Fruit fly (Drosophila melanogaster): ENCODE results near the gene CG34269.

The CG34269 gene

DNA sequence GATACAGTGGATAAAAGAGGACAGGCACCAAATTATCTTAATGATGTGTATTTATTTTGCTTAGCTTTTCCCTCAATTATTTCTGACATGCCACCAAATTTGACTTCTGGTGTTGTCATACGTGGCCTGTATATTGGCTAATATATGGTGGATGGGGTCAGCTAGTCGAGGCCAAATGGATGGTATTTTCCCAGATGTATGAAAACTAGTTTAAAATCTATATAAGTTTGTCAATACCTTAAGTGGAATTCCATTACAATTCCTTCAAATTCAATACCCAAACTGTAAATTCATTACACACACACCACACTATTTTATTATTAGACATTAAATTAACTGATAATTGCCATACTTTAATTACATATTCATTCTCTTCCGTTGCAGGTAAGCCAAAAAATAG lies 23.7 kb downstream of the CG34269 start:
- TF ChIP-seq EcR (GFP tag; optimal IDR thresholded peaks at IDR 0.05) (no peak), pan (optimal IDR thresholded peaks at IDR 0.05) (no peak), Dll (optimal IDR thresholded peaks at IDR 0.05) (no peak), usp (GFP tag; optimal IDR thresholded peaks at IDR 0.05) (no peak), CG8478 (optimal IDR thresholded peaks at IDR 0.05) (no peak), psq (optimal IDR thresholded peaks at IDR 0.05) (no peak)

DNA sequence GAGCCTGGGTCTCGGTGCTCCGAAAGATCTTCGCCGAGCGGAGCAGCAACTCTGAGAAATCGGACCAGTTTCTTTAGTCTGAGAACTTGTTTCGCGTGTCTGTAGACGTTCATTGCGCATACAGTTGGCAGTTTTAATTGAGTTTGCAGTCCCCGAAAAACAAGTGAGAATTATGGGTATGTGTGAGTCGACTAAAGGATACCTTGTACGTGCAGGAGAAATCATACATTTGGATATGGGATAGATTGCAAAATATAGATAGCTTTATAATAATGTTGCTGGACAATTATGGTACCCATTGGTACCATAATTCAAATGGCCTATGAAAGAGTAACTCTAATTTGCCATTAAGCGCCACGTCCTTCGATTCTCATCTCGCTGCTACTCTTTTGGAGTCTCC lies 24.3 kb downstream of the CG34269 start:
- TF ChIP-seq CG8478 (optimal IDR thresholded peaks at IDR 0.05) (no peak), pan (optimal IDR thresholded peaks at IDR 0.05) (peak; percentile 91), usp (GFP tag; optimal IDR thresholded peaks at IDR 0.05) (no peak), psq (optimal IDR thresholded peaks at IDR 0.05) (no peak), Dll (optimal IDR thresholded peaks at IDR 0.05) (no peak)

DNA sequence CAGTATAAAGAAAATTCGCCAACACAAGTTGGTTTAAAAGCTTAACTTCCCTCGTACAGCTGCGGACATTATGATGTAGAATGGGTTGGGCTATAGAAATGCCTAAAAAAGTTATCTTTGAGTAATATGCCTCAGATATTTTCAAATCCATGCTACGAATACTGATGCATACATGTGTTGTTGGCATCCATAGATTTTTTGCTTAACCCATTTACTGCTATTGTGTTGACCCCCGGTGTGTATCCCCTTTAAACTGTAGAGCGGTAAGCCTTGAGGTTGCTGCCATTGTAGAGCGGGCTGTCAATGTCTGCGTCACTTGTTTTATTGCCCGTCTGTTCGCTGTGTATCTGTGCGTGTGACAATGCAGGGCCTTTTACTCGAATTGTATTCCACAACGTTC lies 24.8 kb downstream of the CG34269 start:
- TF ChIP-seq EcR (GFP tag; optimal IDR thresholded peaks at IDR 0.05) = no peak
- no peak for TF ChIP-seq CG8478 (optimal IDR thresholded peaks at IDR 0.05)
- TF ChIP-seq Dll (optimal IDR thresholded peaks at IDR 0.05) = no peak
- TF ChIP-seq psq (optimal IDR thresholded peaks at IDR 0.05) = no peak
- no peak for TF ChIP-seq pan (optimal IDR thresholded peaks at IDR 0.05)
- TF ChIP-seq usp (GFP tag; optimal IDR thresholded peaks at IDR 0.05) = no peak

DNA sequence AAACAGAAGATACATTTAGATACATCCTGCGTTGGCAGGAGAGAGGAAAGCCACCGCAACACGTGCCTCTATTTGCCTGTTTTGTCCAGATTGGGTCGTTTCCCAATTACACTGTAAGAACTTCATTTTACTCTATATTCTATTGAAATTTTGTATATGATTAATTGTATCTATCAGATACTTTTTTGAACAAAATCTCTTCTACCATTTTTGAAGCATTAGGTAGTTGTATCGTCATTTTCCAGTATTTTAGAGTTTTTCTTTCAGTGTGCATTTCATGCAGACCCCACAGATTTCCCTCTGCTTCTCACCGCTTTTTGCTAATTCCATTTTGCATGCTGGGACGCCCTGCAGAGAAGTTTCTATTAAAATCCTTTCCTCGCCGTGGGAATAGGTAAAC lies 26.4 kb downstream of the CG34269 start:
- TF ChIP-seq pan (optimal IDR thresholded peaks at IDR 0.05) = no peak
- no peak for TF ChIP-seq usp (GFP tag; optimal IDR thresholded peaks at IDR 0.05)
- no peak for TF ChIP-seq psq (optimal IDR thresholded peaks at IDR 0.05)
- no peak for TF ChIP-seq CG8478 (optimal IDR thresholded peaks at IDR 0.05)
- no peak for TF ChIP-seq EcR (GFP tag; optimal IDR thresholded peaks at IDR 0.05)
- TF ChIP-seq Dll (optimal IDR thresholded peaks at IDR 0.05) = no peak

DNA sequence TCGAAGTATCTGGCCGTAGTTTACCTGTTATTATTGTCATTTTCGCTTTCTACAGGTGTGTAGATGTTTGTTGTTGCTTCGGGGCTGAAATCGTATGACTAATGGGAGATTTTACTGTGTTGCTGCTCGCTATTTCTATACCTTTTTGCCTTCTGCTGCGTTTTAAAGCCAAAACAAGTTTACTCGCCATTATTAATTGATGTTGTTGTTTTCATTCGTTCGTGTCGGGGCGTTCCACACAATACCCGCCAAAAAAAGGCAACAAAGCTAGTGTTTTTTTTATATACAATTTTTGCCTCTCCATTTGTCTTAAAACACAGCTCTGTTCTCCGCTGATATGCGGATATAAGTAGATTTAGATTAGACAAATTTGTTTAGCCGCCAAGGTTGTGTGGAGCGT lies 27.2 kb downstream of the CG34269 start:
- TF ChIP-seq usp (GFP tag; optimal IDR thresholded peaks at IDR 0.05) (no peak), EcR (GFP tag; optimal IDR thresholded peaks at IDR 0.05) (no peak), CG8478 (optimal IDR thresholded peaks at IDR 0.05) (no peak), pan (optimal IDR thresholded peaks at IDR 0.05) (no peak)

DNA sequence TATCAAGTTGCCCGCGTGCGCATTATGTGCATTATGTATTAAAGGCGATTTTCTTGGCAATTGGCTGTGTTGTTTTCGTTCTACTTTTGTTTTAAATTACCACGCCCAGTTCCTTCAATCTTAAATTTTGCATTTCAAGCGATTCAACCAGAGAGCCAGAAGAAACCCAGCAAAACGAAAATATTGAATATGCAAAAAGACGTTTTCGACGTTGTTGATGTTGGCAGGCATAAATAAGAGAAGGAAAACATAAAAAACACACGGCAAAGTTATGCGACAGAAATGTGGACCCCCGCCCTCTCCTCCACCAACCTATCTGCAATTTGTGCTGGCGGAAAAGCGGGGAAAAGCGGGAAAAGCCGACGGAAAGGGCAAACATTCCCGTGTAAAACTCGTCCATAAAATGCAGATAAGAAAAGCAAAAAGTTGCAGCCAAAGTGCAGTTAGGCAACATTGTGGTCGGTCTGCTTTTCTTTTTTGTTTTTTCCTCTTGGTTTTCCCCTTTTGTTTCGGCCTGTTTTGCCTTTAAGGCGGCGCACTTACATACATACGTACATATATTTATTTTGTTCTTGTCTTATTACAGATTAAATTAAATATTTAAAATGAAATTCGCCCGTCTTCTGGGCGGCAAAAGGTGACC lies 27.9 kb downstream of the CG34269 start:
- TF ChIP-seq pan (optimal IDR thresholded peaks at IDR 0.05) = no peak
- TF ChIP-seq psq (optimal IDR thresholded peaks at IDR 0.05) = no peak
- no peak for TF ChIP-seq EcR (GFP tag; optimal IDR thresholded peaks at IDR 0.05)
- no peak for TF ChIP-seq CG8478 (optimal IDR thresholded peaks at IDR 0.05)
- no peak for TF ChIP-seq usp (GFP tag; optimal IDR thresholded peaks at IDR 0.05)
- no peak for TF ChIP-seq Dll (optimal IDR thresholded peaks at IDR 0.05)

DNA sequence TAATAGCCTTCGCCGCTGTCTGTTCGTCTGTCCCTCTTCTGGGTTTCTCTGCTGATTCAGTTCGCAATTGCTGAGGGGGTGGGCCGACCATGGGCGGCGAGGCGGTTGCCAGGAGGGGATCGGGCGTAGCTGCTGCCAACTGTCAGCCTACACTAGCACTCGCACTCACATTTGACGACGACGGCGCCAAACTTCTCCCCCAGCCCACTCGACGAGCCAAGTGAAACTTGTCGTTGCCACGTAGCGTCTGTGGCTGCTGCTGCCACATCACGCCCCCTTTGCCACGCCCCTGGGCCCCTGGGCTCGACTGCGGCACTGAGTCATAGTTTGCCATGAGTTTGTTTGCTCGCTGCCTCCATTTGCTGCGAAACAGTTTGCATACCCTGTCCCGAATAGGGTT lies 29.2 kb downstream of the CG34269 start:
- TF ChIP-seq pan (optimal IDR thresholded peaks at IDR 0.05) (no peak), EcR (GFP tag; optimal IDR thresholded peaks at IDR 0.05) (no peak)

DNA sequence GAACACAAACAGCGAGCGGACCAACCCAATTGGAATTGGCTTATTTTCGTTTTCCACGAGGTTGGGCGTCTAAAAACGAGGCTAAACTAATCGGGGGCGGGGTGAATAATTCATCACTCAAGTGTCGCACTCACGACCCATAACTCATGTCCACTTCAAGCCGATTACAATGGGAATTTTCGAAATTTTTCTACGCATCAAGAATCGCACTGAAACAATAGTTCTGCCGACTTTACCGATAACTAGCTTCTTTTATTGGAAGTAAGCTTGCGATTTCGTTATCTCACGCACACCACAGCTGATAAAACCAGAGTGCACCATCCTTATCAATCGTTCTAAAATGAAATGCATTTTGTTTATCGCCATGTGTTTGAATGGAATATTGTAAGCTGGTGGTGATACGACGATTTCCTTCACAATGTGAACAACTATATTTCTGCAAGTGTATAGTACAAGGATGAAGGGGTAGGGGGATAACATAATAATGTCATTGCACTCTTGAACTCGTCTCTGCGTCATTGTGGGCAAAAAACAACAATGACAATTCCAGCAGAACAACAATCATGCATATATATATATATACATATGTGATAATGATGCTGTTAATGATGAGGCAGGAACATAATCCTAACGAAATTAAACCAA lies 31.4 kb downstream of the CG34269 start:
- TF ChIP-seq EcR (GFP tag; optimal IDR thresholded peaks at IDR 0.05) = peak; percentile 34 to 55
- no peak for TF ChIP-seq pan (optimal IDR thresholded peaks at IDR 0.05)
- no peak for TF ChIP-seq CG8478 (optimal IDR thresholded peaks at IDR 0.05)
- TF ChIP-seq Dll (optimal IDR thresholded peaks at IDR 0.05) = no peak
- TF ChIP-seq usp (GFP tag; optimal IDR thresholded peaks at IDR 0.05) = no peak
- TF ChIP-seq psq (optimal IDR thresholded peaks at IDR 0.05) = no peak

DNA sequence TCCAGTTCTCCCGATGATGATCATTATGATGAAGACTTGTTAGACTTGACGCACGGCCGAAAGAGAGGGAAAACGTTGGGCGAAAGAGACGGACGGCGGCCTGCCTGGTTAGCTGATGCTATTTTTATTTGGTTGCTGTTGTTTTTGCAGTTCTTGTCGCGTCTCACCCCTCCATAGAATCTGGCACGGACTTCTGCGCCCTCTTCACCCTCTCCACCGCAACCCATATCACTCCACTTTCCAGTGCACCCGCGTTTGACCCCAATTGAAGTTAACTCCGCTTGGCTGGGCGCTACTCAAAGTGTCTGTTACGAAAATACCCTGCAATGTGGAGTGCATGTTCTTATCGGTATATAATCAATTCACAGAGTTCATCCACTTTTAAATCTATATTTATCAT lies 33.0 kb downstream of the CG34269 start:
- TF ChIP-seq psq (optimal IDR thresholded peaks at IDR 0.05) (no peak), EcR (GFP tag; optimal IDR thresholded peaks at IDR 0.05) (peak in 1 of 2 experiments; percentile 45)

DNA sequence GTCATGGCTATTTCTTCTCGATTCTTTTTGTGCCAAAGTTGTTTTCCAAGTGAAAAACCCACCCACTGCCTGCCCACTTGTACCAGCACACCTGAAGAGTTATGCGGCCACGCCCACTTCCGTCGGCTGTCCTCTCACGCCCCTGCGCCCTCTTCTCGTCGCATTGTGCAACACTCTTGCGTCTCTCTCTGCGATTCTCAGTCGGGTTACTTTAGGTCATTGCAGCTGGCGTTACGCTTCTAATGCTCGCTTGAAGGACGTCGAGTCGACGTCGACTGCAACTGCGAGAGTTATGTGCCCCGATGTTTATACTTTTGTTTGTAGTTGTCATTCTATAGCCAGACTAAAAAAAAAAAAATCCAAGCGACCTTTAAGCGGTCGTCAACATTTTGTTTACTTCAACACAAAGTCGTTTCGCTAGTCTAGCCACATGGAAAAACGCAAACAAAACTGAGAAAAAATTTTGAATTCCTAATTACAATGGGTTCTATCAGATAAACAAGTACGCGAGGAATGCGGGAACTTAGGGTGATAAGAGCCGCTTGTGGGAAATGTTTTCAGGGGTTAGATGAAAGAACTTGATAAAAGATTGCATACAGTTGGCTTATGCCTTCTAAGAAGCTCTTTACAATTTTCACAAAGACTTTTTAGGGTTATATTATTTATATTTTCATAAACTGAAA lies 33.8 kb downstream of the CG34269 start:
- TF ChIP-seq usp (GFP tag; optimal IDR thresholded peaks at IDR 0.05) (no peak), EcR (GFP tag; optimal IDR thresholded peaks at IDR 0.05) (peak in 1 of 2 experiments; percentile 79)

DNA sequence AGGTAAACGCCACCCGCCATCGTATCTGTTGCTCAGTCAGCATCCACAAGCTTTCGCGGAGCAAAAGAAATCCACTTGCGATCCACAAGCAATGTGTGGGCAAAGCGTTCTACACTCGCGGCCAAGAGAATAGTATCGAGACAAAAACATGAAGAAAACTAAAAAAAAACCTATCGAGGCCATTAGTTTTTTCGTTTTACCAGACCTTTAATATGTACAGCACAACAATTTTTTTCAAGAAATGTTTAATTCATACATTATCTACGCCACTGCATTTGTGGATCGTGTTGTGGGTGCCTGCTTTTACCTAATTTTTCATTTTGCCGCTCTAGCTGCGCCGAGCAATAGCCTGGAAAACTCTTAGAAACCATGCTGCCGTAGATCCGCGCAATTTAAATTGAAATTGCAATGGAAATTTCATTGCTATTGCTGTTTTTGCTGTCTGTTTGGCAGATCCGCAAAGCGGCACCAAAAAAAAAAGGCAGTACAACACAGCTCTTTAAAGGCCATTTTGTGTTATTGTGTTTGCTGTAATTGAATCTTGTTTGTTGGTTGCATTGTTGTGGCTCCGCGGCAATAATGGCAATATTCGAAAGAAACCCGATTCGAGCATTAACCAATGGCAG lies 35.0 kb downstream of the CG34269 start:
- TF ChIP-seq CG8478 (optimal IDR thresholded peaks at IDR 0.05) (no peak), pan (optimal IDR thresholded peaks at IDR 0.05) (no peak), Dll (optimal IDR thresholded peaks at IDR 0.05) (no peak), usp (GFP tag; optimal IDR thresholded peaks at IDR 0.05) (no peak), psq (optimal IDR thresholded peaks at IDR 0.05) (no peak), EcR (GFP tag; optimal IDR thresholded peaks at IDR 0.05) (no peak)

DNA sequence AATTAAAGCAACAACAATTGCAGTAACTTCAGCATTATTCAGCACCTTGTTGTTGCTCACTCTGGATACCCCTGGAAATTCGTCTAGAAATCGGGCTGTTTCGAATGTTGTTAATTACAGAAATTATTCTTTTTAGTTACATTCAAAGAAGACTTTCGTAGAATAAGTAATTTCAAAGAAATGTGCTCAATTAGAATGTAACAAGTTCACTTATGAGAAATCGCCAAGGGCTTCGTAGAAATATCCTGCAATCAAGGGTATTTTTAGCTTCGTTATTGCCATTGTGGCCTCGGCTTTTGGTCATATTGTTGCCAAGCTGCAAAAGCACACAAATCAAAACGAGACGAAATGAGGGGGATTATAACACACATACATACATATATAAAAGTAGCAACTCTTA lies 35.8 kb downstream of the CG34269 start:
- no peak for TF ChIP-seq EcR (GFP tag; optimal IDR thresholded peaks at IDR 0.05)
- TF ChIP-seq pan (optimal IDR thresholded peaks at IDR 0.05) = no peak
- no peak for TF ChIP-seq CG8478 (optimal IDR thresholded peaks at IDR 0.05)
- TF ChIP-seq usp (GFP tag; optimal IDR thresholded peaks at IDR 0.05) = no peak
- TF ChIP-seq psq (optimal IDR thresholded peaks at IDR 0.05) = no peak
- TF ChIP-seq Dll (optimal IDR thresholded peaks at IDR 0.05) = no peak
